Fruit fly (Drosophila melanogaster) whole organism, prepupa: ENCODE measurements around the gene SmD2.

Source experiments
- CG11762 ChIP-seq: fragments of 200-800 bp; sonication (Bioruptor generic); optimal IDR thresholded peaks from 3 replicates; lab custom pipeline; 2016; ENCODE audit warnings: missing biosample characterization, missing genetic modification characterization; ENCODE audit not compliant: insufficient read depth
- CG7368 ChIP-seq: fragments of 200-800 bp; sonication (Bioruptor generic); optimal IDR thresholded peaks from 3 replicates; lab custom pipeline; 2016; ENCODE audit warnings: missing biosample characterization, missing genetic modification characterization
- Eip75B ChIP-seq: fragments of 200-800 bp; sonication (Bioruptor generic); optimal IDR thresholded peaks from 3 replicates; lab custom pipeline; 2016; ENCODE audit warnings: missing biosample characterization, missing genetic modification characterization
- Gug ChIP-seq: fragments of 200-800 bp; sonication (Bioruptor generic); IDR thresholded peaks from 2 replicates; pipeline ENCODE4 v1.3.6; 2022; ENCODE audit warnings: missing biosample characterization, missing genetic modification characterization
- lz ChIP-seq: fragments of 200-800 bp; sonication (Bioruptor generic); optimal IDR thresholded peaks from 3 replicates; lab custom pipeline; 2016; ENCODE audit warnings: missing biosample characterization, missing genetic modification characterization
- svp ChIP-seq: fragments of 200-800 bp; sonication (Bioruptor generic); peaks from one replicate; lab custom pipeline; 2016; ENCODE audit warnings: missing biosample characterization, missing genetic modification characterization

- TF ChIP-seq Eip75B (GFP tag; lab: Kevin White, UChicago) (no peak), CG7368 (GFP tag; lab: Kevin White, UChicago) (no peak), svp (no peak), CG11762 (GFP tag; lab: Kevin White, UChicago) (no peak), Gug (GFP tag; lab: Robert Waterston, UW) (no peak), lz (GFP tag; lab: Kevin White, UChicago) (no peak)
Observed at dm6 chr3R:6298828-6299227, 46.9 kb downstream of the SmD2 start, which contains the start of gene Osi14.
